Fruit fly (Drosophila melanogaster) whole organism, pupa: ENCODE measurements around the gene Rbcn-3B.

Source experiments
- CG10348 ChIP-seq: fragments of 200-800 bp; sonication (Bioruptor generic); IDR thresholded peaks from 2 replicates; pipeline ENCODE4 v1.3.6; 2022; ENCODE audit warnings: missing biosample characterization, missing genetic modification characterization
- CG12605 ChIP-seq: fragments of 200-800 bp; sonication (Bioruptor generic); IDR thresholded peaks from 2 replicates; pipeline ENCODE4 v1.3.6; 2022; ENCODE audit warnings: missing biosample characterization, missing genetic modification characterization
- CG13204 ChIP-seq: fragments of 200-800 bp; sonication (Bioruptor generic); optimal IDR thresholded peaks from 2 replicates; lab custom pipeline; 2018; ENCODE audit warnings: missing biosample characterization, mild to moderate bottlenecking, missing genetic modification characterization, moderate library complexity
- CG14655 ChIP-seq: fragments of 200-800 bp; sonication (Bioruptor generic); optimal IDR thresholded peaks from 3 replicates; lab custom pipeline; 2017; ENCODE audit warnings: mild to moderate bottlenecking, missing biosample characterization, missing genetic modification reagents, missing genetic modification characterization
- CG15710 ChIP-seq: fragments of 200-800 bp; sonication (Bioruptor generic); optimal IDR thresholded peaks from 2 replicates; lab custom pipeline; 2018; ENCODE audit warnings: missing biosample characterization, mild to moderate bottlenecking, missing genetic modification characterization, moderate library complexity
- CG17806 ChIP-seq: fragments of 200-800 bp; sonication (Bioruptor generic); optimal IDR thresholded peaks from 2 replicates; lab custom pipeline; 2018; ENCODE audit warnings: missing biosample characterization, mild to moderate bottlenecking, missing genetic modification characterization, moderate library complexity
- CG32121 ChIP-seq: fragments of 200-800 bp; sonication (Bioruptor generic); IDR thresholded peaks from 2 replicates; pipeline ENCODE4 v1.3.6; 2022; ENCODE audit warnings: missing biosample characterization, missing genetic modification characterization
- CG34367 ChIP-seq: fragments of 200-800 bp; sonication (Bioruptor generic); optimal IDR thresholded peaks from 2 replicates; lab custom pipeline; 2018; ENCODE audit warnings: missing biosample characterization, mild to moderate bottlenecking, missing genetic modification characterization
- CG4496 ChIP-seq: fragments of 200-800 bp; sonication (Bioruptor generic); IDR thresholded peaks from 3 replicates; pipeline ENCODE4 v1.3.6; 2022; ENCODE audit warnings: missing biosample characterization, missing genetic modification characterization
- CG8159 ChIP-seq: fragments of 200-800 bp; sonication (Bioruptor generic); optimal IDR thresholded peaks from 3 replicates; lab custom pipeline; 2018; ENCODE audit warnings: missing biosample characterization, mild to moderate bottlenecking, missing genetic modification characterization, moderate library complexity
- CG8301 ChIP-seq: fragments of 200-800 bp; sonication (Bioruptor generic); optimal IDR thresholded peaks from 2 replicates; lab custom pipeline; 2018; ENCODE audit warnings: missing biosample characterization, mild to moderate bottlenecking, missing genetic modification characterization
- CG9948 ChIP-seq: fragments of 200-800 bp; sonication (Bioruptor generic); optimal IDR thresholded peaks from 2 replicates; lab custom pipeline; 2018; ENCODE audit warnings: missing biosample characterization, mild to moderate bottlenecking, missing genetic modification characterization, moderate library complexity
- D1 ChIP-seq: fragments of 200-800 bp; sonication (Bioruptor generic); optimal IDR thresholded peaks from 2 replicates; lab custom pipeline; 2018; ENCODE audit warnings: missing biosample characterization, mild to moderate bottlenecking, missing genetic modification characterization, moderate library complexity
- EcR ChIP-seq: fragments of 200-800 bp; sonication (Bioruptor generic); optimal IDR thresholded peaks from 3 replicates; lab custom pipeline; 2019; ENCODE audit warnings: missing biosample characterization, missing genetic modification characterization, mild to moderate bottlenecking, moderate library complexity, missing genetic modification reagents
- Ets98B ChIP-seq: fragments of 200-800 bp; sonication (Bioruptor generic); IDR thresholded peaks from 2 replicates; pipeline ENCODE4 v1.3.6; 2022; ENCODE audit warnings: missing biosample characterization, missing genetic modification characterization
- Pif1A ChIP-seq: fragments of 200-800 bp; sonication (Bioruptor generic); optimal IDR thresholded peaks from 3 replicates; lab custom pipeline; 2016; ENCODE audit warnings: missing biosample characterization, missing genetic modification characterization
- Pif1B ChIP-seq: fragments of 200-800 bp; sonication (Bioruptor generic); optimal IDR thresholded peaks from 3 replicates; lab custom pipeline; 2016; ENCODE audit warnings: missing biosample characterization, missing genetic modification characterization
- Snoo ChIP-seq: fragments of 200-800 bp; sonication (Bioruptor generic); optimal IDR thresholded peaks from 3 replicates; lab custom pipeline; 2017; ENCODE audit warnings: missing biosample characterization, mild to moderate bottlenecking, missing genetic modification characterization, inconsistent platforms
- fd96Ca ChIP-seq: fragments of 200-800 bp; sonication (Bioruptor generic); IDR thresholded peaks from 3 replicates; pipeline ENCODE4 v1.3.6; 2022; ENCODE audit warnings: missing biosample characterization, missing genetic modification characterization
- gl ChIP-seq: fragments of 200-800 bp; sonication (Bioruptor generic); optimal IDR thresholded peaks from 2 replicates; lab custom pipeline; 2018; ENCODE audit warnings: missing biosample characterization, mild to moderate bottlenecking, missing genetic modification characterization
- rn ChIP-seq: fragments of 200-800 bp; sonication (Bioruptor generic); IDR thresholded peaks from 2 replicates; pipeline ENCODE4 v1.3.6; 2022; ENCODE audit warnings: missing biosample characterization, missing genetic modification characterization

Rbcn-3B gene

DNA sequence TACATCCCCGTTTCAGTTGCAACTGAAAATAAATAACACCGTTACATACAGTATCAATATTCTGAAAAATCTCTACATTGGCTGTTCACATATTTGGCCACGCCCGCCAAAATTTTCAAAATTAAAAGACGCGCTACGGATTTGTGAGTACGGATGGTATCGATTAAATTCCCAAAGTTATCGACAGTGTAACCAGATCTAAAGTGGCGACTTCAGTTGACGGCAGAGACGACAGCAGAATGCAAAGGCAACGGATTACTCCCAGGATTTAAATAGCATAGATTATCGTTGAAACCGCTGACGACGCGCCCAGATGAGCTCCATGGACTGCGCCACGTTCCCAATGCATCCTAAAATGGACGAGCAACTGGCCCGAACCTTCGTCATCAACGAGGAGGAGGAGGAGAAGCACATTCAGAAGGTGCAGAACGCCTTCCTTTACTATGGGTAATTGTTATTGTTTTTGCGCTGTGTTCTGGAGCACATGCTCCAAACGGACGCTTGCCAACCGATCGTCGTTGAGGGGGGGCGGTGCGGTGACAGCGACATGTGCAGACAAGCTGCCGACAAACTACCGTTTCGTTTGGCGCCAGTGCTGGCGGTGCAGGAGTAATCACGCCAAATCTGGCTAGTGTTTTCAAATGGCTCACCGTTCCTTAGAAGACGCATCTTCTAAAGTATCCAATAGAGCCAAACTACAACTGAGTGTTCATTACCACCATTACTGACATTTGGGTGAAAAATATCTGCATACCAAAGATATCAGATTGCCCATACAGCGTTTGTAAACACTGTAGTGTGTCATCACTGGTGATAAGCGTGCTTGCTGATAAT is 19.0 kb downstream of the Rbcn-3B start, which contains the start of gene CG11596:
TSS of gene CG11596 (plus strand) at position 211 of the 834 bp plus-strand sequence.
- TF ChIP-seq Pif1A (GFP tag; lab: Kevin White, UChicago), result no peak
- TF ChIP-seq CG32121 (GFP tag; lab: Robert Waterston, UW), result 0 out of 2 replicates have a peak, but pooled peaks have one; percentile 15
- 0 out of 3 replicates have a peak, but pooled peaks have one; percentile 20 for TF ChIP-seq CG4496 (GFP tag; lab: Robert Waterston, UW)
- TF ChIP-seq Ets98B, result no peak
- no peak for TF ChIP-seq EcR (GFP tag; lab: Kevin White, UChicago)

dm6 chrX:1940020-1940419 is 31.3 kb downstream of the Rbcn-3B start, which contains the start of the genes CG3857 and CG3587:
Gene CG3857 (minus strand): TSS chrX:1940040.
Gene CG3587 (plus strand): TSS chrX:1940307.
- no peak for TF ChIP-seq CG13204 (GFP tag; lab: Kevin White, UChicago)
- peak; percentile 58 for TF ChIP-seq Ets98B
- TF ChIP-seq CG14655, result peak; percentile 65
- TF ChIP-seq CG9948 (tag; lab: Kevin White, UChicago), result peak; percentile 35
- peak; percentile 68 for TF ChIP-seq Pif1A (GFP tag; lab: Kevin White, UChicago)
- TF ChIP-seq CG32121 (GFP tag; lab: Robert Waterston, UW), result peak; percentile 37; the same call in 1 of the 2 replicates
- TF ChIP-seq rn (GFP tag; lab: Robert Waterston, UW), result peak; percentile 30; the same call in 1 of the 2 replicates
- peak; percentile 52 for TF ChIP-seq CG8301 (tag; lab: Kevin White, UChicago)
- peak; percentile 65 for TF ChIP-seq Snoo (tag; lab: Kevin White, UChicago)
- no peak for TF ChIP-seq D1
- TF ChIP-seq EcR (GFP tag; lab: Kevin White, UChicago), result peak; percentile 37
- peak; percentile 69 for TF ChIP-seq CG15710
- peak; percentile 37 for TF ChIP-seq CG17806 (tag; lab: Kevin White, UChicago)
- TF ChIP-seq fd96Ca (GFP tag; lab: Robert Waterston, UW), result peak; percentile 75
- peak; percentile 23; the same call in 1 of the 2 replicates for TF ChIP-seq CG12605 (GFP tag; lab: Robert Waterston, UW)
- TF ChIP-seq CG34367 (tag; lab: Kevin White, UChicago), result peak; percentile 59
- peak; percentile 0 for TF ChIP-seq gl (tag; lab: Kevin White, UChicago)
- peak; percentile 66 for TF ChIP-seq CG4496 (GFP tag; lab: Robert Waterston, UW)
- TF ChIP-seq Pif1B (GFP tag; lab: Kevin White, UChicago), result peak; percentile 39
- TF ChIP-seq CG10348 (GFP tag; lab: Robert Waterston, UW), result no peak
- TF ChIP-seq CG8159 (tag; lab: Kevin White, UChicago), result peak; percentile 66

DNA sequence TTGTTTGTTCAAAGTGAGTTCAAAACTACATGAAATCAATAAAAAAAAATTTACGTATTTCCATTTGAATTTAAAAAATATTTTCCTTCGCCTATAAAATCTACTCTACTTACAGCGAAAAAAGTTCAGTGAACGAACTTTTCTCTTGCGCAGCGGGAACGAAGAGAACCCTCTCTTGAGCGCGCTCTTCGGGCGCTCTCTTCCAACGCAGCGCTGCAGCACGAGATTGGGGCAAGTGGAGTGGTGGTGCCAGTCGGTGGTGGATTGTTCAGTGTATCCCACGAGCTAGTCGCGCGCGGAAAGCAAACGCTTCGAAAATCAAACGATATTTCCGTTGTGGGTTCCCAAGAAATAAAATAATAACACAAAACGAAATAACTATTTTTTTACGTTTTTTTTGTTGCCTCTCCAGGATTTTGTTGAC is 33.0 kb downstream of the Rbcn-3B start, which contains the start of gene Hr4:
TSS of gene Hr4 (plus strand) at position 272 of the 424 bp plus-strand sequence.
- TF ChIP-seq D1, result no peak
- TF ChIP-seq EcR (GFP tag; lab: Kevin White, UChicago), result peak; percentile 99
- TF ChIP-seq CG34367 (tag; lab: Kevin White, UChicago), result no peak
- TF ChIP-seq CG8301 (tag; lab: Kevin White, UChicago), result no peak
- TF ChIP-seq CG15710, result no peak
- no peak; the same call in 2 of the 3 replicates for TF ChIP-seq fd96Ca (GFP tag; lab: Robert Waterston, UW)
- peak; percentile 66; the same call in 2 of the 3 replicates for TF ChIP-seq CG4496 (GFP tag; lab: Robert Waterston, UW)
- TF ChIP-seq CG32121 (GFP tag; lab: Robert Waterston, UW), result peak; percentile 48; the same call in 1 of the 2 replicates
- TF ChIP-seq CG14655, result no peak
- peak; percentile 4 for TF ChIP-seq Snoo (tag; lab: Kevin White, UChicago)
- peak; percentile 10 for TF ChIP-seq Pif1A (GFP tag; lab: Kevin White, UChicago)
- TF ChIP-seq Ets98B, result peak; percentile 59; the same call in 1 of the 2 replicates
- no peak for TF ChIP-seq rn (GFP tag; lab: Robert Waterston, UW)
- no peak for TF ChIP-seq gl (tag; lab: Kevin White, UChicago)
- peak; percentile 64 for TF ChIP-seq CG12605 (GFP tag; lab: Robert Waterston, UW)
- peak; percentile 28 for TF ChIP-seq Pif1B (GFP tag; lab: Kevin White, UChicago)
- no peak for TF ChIP-seq CG9948 (tag; lab: Kevin White, UChicago)
- peak; percentile 30 for TF ChIP-seq CG8159 (tag; lab: Kevin White, UChicago)
- no peak for TF ChIP-seq CG10348 (GFP tag; lab: Robert Waterston, UW)
- no peak for TF ChIP-seq CG17806 (tag; lab: Kevin White, UChicago)
- TF ChIP-seq CG13204 (GFP tag; lab: Kevin White, UChicago), result peak; percentile 26

DNA sequence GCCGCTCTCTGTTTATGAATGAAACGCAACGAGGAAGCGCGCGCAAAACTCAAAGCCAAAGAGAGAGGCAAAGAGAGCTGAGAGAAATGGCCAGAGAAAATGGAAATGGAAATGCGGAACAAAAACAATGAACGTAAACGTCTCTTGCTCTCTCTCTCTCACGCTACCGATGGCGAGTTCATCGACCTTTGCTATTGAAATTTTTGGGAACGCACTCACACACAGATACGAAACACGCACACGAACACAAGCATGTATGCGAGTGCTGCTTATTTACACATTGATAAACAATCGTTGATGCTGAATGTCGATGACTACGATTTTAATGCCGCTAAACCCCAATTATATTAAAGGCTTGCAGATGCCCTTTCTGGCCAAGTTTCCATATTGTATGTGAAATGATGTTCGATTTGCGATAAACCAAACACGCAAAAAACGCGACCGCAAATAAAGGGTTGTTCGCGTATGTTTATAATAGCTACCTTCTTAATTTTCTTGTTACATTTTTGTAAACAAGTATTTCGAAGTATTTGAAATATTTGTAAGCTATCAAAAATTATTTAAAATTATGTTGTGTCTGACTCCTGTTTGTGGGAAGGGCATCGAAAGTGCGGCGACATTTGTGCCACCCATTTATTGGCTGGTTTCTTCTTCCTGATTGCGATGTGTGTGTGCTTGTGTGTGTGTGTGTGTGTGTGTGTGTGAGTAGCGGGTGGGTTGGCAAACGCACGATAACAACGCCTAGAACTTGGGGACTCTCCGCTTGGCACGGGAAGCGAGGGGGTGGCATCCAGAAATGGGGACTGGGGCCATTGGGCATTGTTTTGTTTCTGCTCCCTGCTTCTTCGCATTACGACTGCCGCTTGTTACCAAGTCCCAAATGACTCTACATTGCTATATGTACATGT is 34.9 kb downstream of the Rbcn-3B start:
- TF ChIP-seq Pif1B (GFP tag; lab: Kevin White, UChicago) (peak; percentile 34), Pif1A (GFP tag; lab: Kevin White, UChicago) (peak; percentile 28), CG17806 (tag; lab: Kevin White, UChicago) (peak; percentile 40), CG8159 (tag; lab: Kevin White, UChicago) (peak; percentile 66), rn (GFP tag; lab: Robert Waterston, UW) (no peak), CG15710 (peak; percentile 65), CG14655 (peak; percentile 71), CG4496 (GFP tag; lab: Robert Waterston, UW) (no peak), CG10348 (GFP tag; lab: Robert Waterston, UW) (no peak), CG13204 (GFP tag; lab: Kevin White, UChicago) (no peak), CG9948 (tag; lab: Kevin White, UChicago) (peak; percentile 54), CG32121 (GFP tag; lab: Robert Waterston, UW) (no peak), CG12605 (GFP tag; lab: Robert Waterston, UW) (no peak), EcR (GFP tag; lab: Kevin White, UChicago) (peak; percentile 97), gl (tag; lab: Kevin White, UChicago) (no peak), CG8301 (tag; lab: Kevin White, UChicago) (peak; percentile 56), Ets98B (peak; percentile 19), Snoo (tag; lab: Kevin White, UChicago) (peak; percentile 65), CG34367 (tag; lab: Kevin White, UChicago) (peak; percentile 50), D1 (peak; percentile 7), fd96Ca (GFP tag; lab: Robert Waterston, UW) (0 out of 3 replicates have a peak, but pooled peaks have one; percentile 29)
